Fruit fly (Drosophila melanogaster): ENCODE results near the gene Sh3beta.
A peak's percentile ranks its signal among the peaks of the same experiment; 100 is the strongest.

Sh3beta gene

dm6 chr3L:7368934-7369333 lies at the start of gene Sh3beta:
Sh3beta (minus strand) TSS chr3L:7369260.
- TF ChIP-seq noc (tag; optimal IDR thresholded peaks at IDR 0.05), result no peak

DNA sequence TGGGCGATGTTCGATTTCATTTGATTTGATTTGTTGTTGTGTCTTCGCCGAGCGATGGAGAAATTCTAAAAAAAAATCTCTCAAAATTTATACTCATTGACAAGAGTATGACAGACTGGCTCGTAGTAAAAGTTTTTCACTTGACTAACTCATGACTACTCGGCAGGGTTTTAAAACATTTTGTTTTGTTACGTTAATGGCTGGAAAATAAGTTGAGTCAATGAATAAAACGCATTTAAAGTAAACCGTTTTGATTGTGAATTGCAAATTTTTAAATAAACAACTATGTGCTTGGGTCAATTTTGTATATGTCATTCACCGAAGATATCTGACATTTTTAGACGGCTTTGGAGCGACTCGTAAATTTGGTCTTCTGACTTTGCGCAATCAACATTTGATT lies 35.0 kb upstream of the Sh3beta start, which contains the start of gene CG8560:
Gene CG8560 (minus strand): TSS at position 101 of the 400 bp plus-strand sequence.
- peak; percentile 48 for TF ChIP-seq noc (tag; optimal IDR thresholded peaks at IDR 0.05)

DNA sequence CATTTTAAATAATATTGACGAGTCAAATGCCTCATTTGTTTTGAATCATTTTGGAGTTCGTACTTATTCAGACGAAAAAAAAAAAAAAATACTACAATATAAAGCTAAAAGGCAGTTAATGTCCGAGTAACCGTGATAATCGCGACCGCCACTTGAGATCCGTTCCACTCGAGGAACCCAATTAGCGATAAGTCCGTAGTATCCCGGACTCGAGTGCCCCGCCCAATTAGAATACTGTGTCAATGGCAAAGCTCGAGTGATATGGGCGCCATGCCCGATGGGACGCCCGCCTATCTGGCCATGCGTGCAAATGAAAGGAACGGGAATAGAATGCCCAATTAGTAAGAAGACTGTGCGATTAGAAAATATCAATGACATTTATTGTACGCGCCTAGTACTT lies 32.9 kb upstream of the Sh3beta start:
- no peak for TF ChIP-seq noc (tag; optimal IDR thresholded peaks at IDR 0.05)

- TF ChIP-seq noc (tag; optimal IDR thresholded peaks at IDR 0.05), result no peak
These were observed 30.7 kb upstream of the Sh3beta start, which contains the start of gene CG18417 for dm6 chr3L:7399770-7400169. CG18417 (plus strand) TSS chr3L:7400070.

dm6 chr3L:7397979-7398378 lies 28.9 kb upstream of the Sh3beta start, which contains the start of gene CG8562:
CG8562 (plus strand) TSS chr3L:7398285.
- peak; percentile 81 for TF ChIP-seq noc (tag; optimal IDR thresholded peaks at IDR 0.05)

dm6 chr3L:7396055-7396454 lies 27.0 kb upstream of the Sh3beta start, which contains the start of gene CG32379:
CG32379 (plus strand) TSS chr3L:7396355.
- no peak for TF ChIP-seq noc (tag; optimal IDR thresholded peaks at IDR 0.05)

- TF ChIP-seq noc (tag; optimal IDR thresholded peaks at IDR 0.05), result no peak
These were observed 21.4 kb upstream of the Sh3beta start, which contains the start of gene CG8563 for dm6 chr3L:7390442-7390841. CG8563 (plus strand) TSS chr3L:7390742.

dm6 chr3L:7390004-7390403 lies 20.9 kb upstream of the Sh3beta start:
- TF ChIP-seq noc (tag; optimal IDR thresholded peaks at IDR 0.05), result no peak

DNA sequence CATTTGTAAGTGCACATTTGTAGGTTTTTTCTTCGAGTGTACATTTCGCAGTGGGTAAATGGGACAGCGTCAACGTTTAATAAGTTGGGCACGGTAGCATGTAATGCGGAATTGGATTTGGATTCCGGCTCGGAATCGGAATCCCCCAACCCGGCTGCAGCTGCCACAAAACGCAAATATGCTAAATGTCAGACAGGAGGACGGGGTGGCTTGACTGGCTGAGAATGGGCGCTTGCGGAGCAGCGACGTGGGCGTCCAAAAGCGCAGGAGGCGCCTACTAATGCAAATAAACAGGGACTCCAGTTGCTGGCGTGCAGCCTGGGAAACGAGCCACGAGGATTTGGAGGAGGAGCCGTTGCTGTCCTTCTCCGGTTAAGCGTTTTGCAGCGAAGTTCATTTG lies 18.8 kb upstream of the Sh3beta start, which contains the start of gene CG8564:
Gene CG8564 (minus strand): TSS at position 101 of the 400 bp plus-strand sequence.
- no peak for TF ChIP-seq noc (tag; optimal IDR thresholded peaks at IDR 0.05)

DNA sequence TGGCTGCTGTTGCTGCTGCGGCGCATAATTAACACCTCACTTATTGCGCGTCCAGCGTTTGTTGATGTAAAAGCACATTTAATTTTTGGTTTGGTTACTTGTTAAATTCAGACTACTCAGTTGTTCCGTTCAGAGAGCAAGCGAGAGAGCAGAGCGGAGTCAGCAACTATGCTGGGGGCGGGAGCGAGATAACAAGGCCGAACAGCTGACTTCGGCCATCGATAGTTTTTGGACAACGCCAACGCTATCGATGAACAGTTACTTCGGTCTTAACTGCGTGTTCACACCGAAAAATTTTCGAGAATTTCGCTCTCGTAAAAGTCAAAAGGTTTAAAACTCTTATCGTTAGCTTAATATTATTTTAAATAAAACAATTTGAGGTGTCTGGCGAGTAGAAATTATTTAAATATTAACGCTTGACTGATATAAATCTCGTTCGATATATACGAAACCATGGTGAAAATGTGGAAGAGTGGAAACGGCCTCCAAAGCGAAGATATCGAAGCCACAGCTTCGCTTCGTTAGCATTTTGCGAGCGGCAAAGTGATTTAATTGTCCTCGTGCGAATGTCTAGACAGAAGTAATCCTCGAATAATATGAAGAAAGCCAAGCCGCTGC lies 12.4 kb upstream of the Sh3beta start, which contains the start of the genes SMSr and smid:
Gene SMSr (minus strand): TSS at position 116 of the 618 bp plus-strand sequence.
Gene smid (plus strand): TSS at position 256 of the 618 bp plus-strand sequence.
- TF ChIP-seq noc (tag; optimal IDR thresholded peaks at IDR 0.05), result peak; percentile 39

DNA sequence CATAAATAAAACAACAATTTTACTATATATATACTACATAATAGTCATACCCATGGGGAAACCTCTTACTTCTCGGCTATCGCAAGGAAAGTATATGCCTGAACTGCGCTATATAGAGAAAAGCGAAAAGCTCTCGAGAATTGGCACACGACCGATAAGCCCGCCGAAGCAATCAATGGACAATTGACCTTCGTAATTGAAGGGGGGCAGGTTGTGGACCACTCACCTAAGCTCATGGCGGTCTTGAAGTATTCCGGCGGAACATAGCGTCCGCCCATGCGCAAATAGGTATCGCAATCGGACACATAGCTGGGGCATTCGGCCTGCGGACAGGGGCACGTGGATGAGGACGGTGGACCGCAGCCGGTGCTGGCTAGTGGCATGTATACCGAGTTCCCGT lies 11.3 kb upstream of the Sh3beta start:
- TF ChIP-seq noc (tag; optimal IDR thresholded peaks at IDR 0.05), result no peak

DNA sequence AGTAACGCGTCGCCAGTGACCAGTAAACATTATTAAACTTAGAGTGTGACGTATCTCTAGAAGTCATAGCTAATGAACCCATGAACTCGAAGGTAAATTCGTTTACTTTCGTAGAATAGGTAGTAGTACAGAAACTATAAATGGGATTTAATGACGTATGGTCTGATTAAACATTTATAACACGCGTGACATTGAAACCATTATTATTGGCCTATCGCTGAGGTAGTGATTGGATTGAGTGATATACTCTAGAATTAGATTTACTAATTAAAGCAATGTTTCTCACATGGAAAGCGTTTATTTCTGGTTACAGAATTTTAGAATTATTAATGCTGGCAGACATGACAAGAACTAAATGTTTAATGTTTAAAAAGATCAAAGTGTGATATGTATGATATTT lies 7.8 kb upstream of the Sh3beta start:
- no peak for TF ChIP-seq noc (tag; optimal IDR thresholded peaks at IDR 0.05)

dm6 chr3L:7376151-7376550 lies 7.1 kb upstream of the Sh3beta start:
- no peak for TF ChIP-seq noc (tag; optimal IDR thresholded peaks at IDR 0.05)

dm6 chr3L:7371290-7371689 lies 2.2 kb upstream of the Sh3beta start:
- no peak for TF ChIP-seq noc (tag; optimal IDR thresholded peaks at IDR 0.05)

DNA sequence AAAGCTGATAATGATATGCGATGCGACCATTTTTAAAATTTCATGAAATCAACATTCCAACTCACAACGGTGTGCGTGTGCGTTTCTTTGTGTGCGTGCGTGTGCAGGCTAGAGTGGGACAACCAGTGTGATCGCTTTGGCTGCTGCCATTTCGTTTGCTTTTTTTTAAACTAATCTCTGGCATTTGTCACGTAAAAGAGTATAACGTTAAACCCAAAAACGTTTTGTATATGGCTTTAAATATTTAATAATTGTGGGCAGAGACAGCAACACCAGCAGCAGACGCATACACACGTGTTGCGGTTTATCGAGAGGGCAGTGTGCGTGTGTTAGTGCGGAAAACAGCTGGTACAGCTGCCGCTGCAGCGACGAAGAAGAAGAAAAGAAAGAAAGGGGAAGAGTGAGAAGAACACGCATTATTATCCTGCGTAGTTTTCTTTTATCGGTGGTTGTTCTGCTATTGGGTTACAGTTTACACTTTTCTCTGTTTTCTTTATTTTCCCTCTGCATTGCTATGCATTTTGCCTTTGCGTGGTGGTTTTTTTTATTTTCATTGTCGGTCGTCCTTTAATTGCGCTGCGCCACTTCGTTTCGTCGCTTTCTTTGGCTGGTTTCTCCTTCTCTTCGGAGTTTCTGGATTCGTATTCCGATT lies 1.3 kb upstream of the Sh3beta start:
- TF ChIP-seq noc (tag; optimal IDR thresholded peaks at IDR 0.05), result peak; percentile 11

dm6 chr3L:7369543-7369942 lies 483 bp upstream of the Sh3beta start, which contains the start of gene akirin:
akirin (plus strand) TSS chr3L:7369843.
- no peak for TF ChIP-seq noc (tag; optimal IDR thresholded peaks at IDR 0.05)

All from whole organism, larva.